Fruit fly (Drosophila melanogaster) whole organism, embryonic: ENCODE data around the gene Cyp6d4.

Experiments used
- Aef1 ChIP-seq: fragments of 200-800 bp; sonication (Bioruptor generic); IDR thresholded peaks from 3 replicates; pipeline ENCODE4 v1.3.6; 2022; ENCODE audit warnings: missing biosample characterization, missing genetic modification characterization
- Asciz ChIP-seq: fragments of 200-800 bp; sonication (Bioruptor generic); optimal IDR thresholded peaks from 2 replicates; lab custom pipeline; 2017; ENCODE audit warnings: missing biosample characterization, mild to moderate bottlenecking, missing genetic modification characterization, missing genetic modification reagents
- Atf3 ChIP-seq: fragments of 200-800 bp; sonication (Bioruptor generic); optimal IDR thresholded peaks from 3 replicates; lab custom pipeline; 2016; ENCODE audit warnings: missing biosample characterization, missing genetic modification characterization
- BEAF-32 ChIP-seq: fragments of 200-800 bp; sonication (Bioruptor generic); optimal IDR thresholded peaks from 3 replicates; lab custom pipeline; 2017; ENCODE audit warnings: missing biosample characterization, missing genetic modification characterization, mild to moderate bottlenecking, moderate library complexity, missing genetic modification reagents
- Bgb ChIP-seq: fragments of 200-800 bp; sonication (Bioruptor generic); IDR thresholded peaks from 2 replicates; pipeline ENCODE4 v1.3.6; 2022; ENCODE audit warnings: missing biosample characterization, missing genetic modification characterization; ENCODE audit not compliant: partially characterized antibody
- BtbVII ChIP-seq: fragments of 200-800 bp; sonication (Bioruptor generic); optimal IDR thresholded peaks from 3 replicates; lab custom pipeline; 2017; ENCODE audit warnings: missing biosample characterization, mild to moderate bottlenecking, missing genetic modification characterization
- CG10274 ChIP-seq: fragments of 200-800 bp; sonication (Bioruptor generic); optimal IDR thresholded peaks from 3 replicates; lab custom pipeline; 2017; ENCODE audit warnings: missing biosample characterization, mild to moderate bottlenecking, missing genetic modification characterization
- CG10462 ChIP-seq: fragments of 200-800 bp; sonication (Bioruptor generic); optimal IDR thresholded peaks from 2 replicates; lab custom pipeline; 2016; ENCODE audit warnings: missing biosample characterization, missing genetic modification characterization
- CG13287 ChIP-seq: fragments of 200-800 bp; sonication (Bioruptor generic); IDR thresholded peaks from 2 replicates; pipeline ENCODE4 v1.3.6; 2022; ENCODE audit warnings: missing biosample characterization, missing genetic modification characterization; ENCODE audit not compliant: partially characterized antibody
- CG14710 ChIP-seq: fragments of 200-800 bp; sonication (Bioruptor generic); optimal IDR thresholded peaks from 3 replicates; lab custom pipeline; 2019; ENCODE audit warnings: missing biosample characterization, mild to moderate bottlenecking, missing genetic modification characterization, moderate library complexity
- CG15514 ChIP-seq: fragments of 200-800 bp; sonication (Bioruptor generic); optimal IDR thresholded peaks from 3 replicates; lab custom pipeline; 2017; ENCODE audit warnings: missing biosample characterization, missing genetic modification characterization, mild to moderate bottlenecking, moderate library complexity, missing genetic modification reagents
- CG2116 ChIP-seq: fragments of 200-800 bp; sonication (Bioruptor generic); optimal IDR thresholded peaks from 3 replicates; lab custom pipeline; 2018; ENCODE audit warnings: missing biosample characterization, mild to moderate bottlenecking, missing genetic modification characterization
- CG32532 ChIP-seq: fragments of 200-800 bp; sonication (Bioruptor generic); IDR thresholded peaks from 2 replicates; pipeline ENCODE4 v1.3.6; 2022; ENCODE audit warnings: missing biosample characterization, missing genetic modification characterization
- CG32772 ChIP-seq: fragments of 200-800 bp; sonication (Bioruptor generic); IDR thresholded peaks from 2 replicates; pipeline ENCODE4 v1.3.6; 2022; ENCODE audit warnings: missing biosample characterization, missing genetic modification characterization
- CG34224 ChIP-seq: fragments of 200-800 bp; sonication (Bioruptor generic); IDR thresholded peaks from 3 replicates; pipeline ENCODE4 v1.3.6; 2022; ENCODE audit warnings: missing biosample characterization, missing genetic modification characterization; ENCODE audit not compliant: partially characterized antibody
- CG34422 ChIP-seq: fragments of 200-800 bp; sonication (Bioruptor generic); IDR thresholded peaks from 3 replicates; pipeline ENCODE4 v1.3.6; 2022; ENCODE audit warnings: missing biosample characterization, missing genetic modification characterization
- CG3847 ChIP-seq: fragments of 200-800 bp; sonication (Bioruptor generic); IDR thresholded peaks from 2 replicates; pipeline ENCODE4 v1.3.6; 2022; ENCODE audit warnings: missing biosample characterization, missing genetic modification characterization
- CG3995 ChIP-seq: fragments of 200-800 bp; sonication (Bioruptor generic); optimal IDR thresholded peaks from 3 replicates; lab custom pipeline; 2016; ENCODE audit warnings: missing biosample characterization, missing genetic modification characterization
- CG4617 ChIP-seq: fragments of 200-800 bp; sonication (Bioruptor generic); optimal IDR thresholded peaks from 3 replicates; lab custom pipeline; 2016; ENCODE audit warnings: missing biosample characterization, missing genetic modification characterization, borderline replicate concordance
- CG6791 ChIP-seq: fragments of 200-800 bp; sonication (Bioruptor generic); IDR thresholded peaks from 3 replicates; pipeline ENCODE4 v1.3.6; 2022; ENCODE audit warnings: missing biosample characterization, missing genetic modification characterization; ENCODE audit not compliant: partially characterized antibody
- CG7987 ChIP-seq: fragments of 200-800 bp; sonication (Bioruptor generic); optimal IDR thresholded peaks from 2 replicates; lab custom pipeline; 2018; ENCODE audit warnings: missing biosample characterization, mild to moderate bottlenecking, missing genetic modification characterization, moderate library complexity
- CG9797 ChIP-seq: fragments of 200-800 bp; sonication (Bioruptor generic); optimal IDR thresholded peaks from 3 replicates; lab custom pipeline; 2018; ENCODE audit warnings: missing biosample characterization, mild to moderate bottlenecking, missing genetic modification characterization
- CrebB ChIP-seq: fragments of 200-800 bp; sonication (Bioruptor generic); optimal IDR thresholded peaks from 3 replicates; lab custom pipeline; 2018; ENCODE audit warnings: missing biosample characterization, mild to moderate bottlenecking, missing genetic modification characterization
- D19B ChIP-seq: fragments of 200-800 bp; sonication (Bioruptor generic); optimal IDR thresholded peaks from 2 replicates; lab custom pipeline; 2017; ENCODE audit warnings: missing biosample characterization, mild to moderate bottlenecking, missing genetic modification characterization
- Dp ChIP-seq: fragments of 200-800 bp; sonication (Bioruptor generic); optimal IDR thresholded peaks from 2 replicates; lab custom pipeline; 2018; ENCODE audit warnings: missing biosample characterization, mild to moderate bottlenecking, missing genetic modification characterization, moderate library complexity
- Ets97D ChIP-seq: fragments of 200-800 bp; sonication (Bioruptor generic); optimal IDR thresholded peaks from 3 replicates; lab custom pipeline; 2016; ENCODE audit warnings: missing biosample characterization, missing genetic modification characterization
- HLH4C ChIP-seq: fragments of 200-800 bp; sonication (Bioruptor generic); IDR thresholded peaks from 3 replicates; pipeline ENCODE4 v1.3.6; 2022; ENCODE audit warnings: missing biosample characterization, missing genetic modification characterization; ENCODE audit not compliant: partially characterized antibody
- HmgZ ChIP-seq: fragments of 200-800 bp; sonication (Bioruptor generic); optimal IDR thresholded peaks from 2 replicates; lab custom pipeline; 2018; ENCODE audit warnings: missing biosample characterization, mild to moderate bottlenecking, missing genetic modification characterization
- MBD-R2 ChIP-seq: fragments of 200-800 bp; sonication (Bioruptor generic); IDR thresholded peaks from 2 replicates; pipeline ENCODE4 v1.3.6; 2022; ENCODE audit warnings: missing biosample characterization, missing genetic modification characterization
- MESR4 ChIP-seq: fragments of 200-800 bp; sonication (Bioruptor generic); optimal IDR thresholded peaks from 2 replicates; lab custom pipeline; 2018; ENCODE audit warnings: missing biosample characterization, mild to moderate bottlenecking, missing genetic modification characterization, moderate library complexity
- Rfx ChIP-seq: fragments of 200-800 bp; sonication (Bioruptor generic); IDR thresholded peaks from 2 replicates; pipeline ENCODE4 v1.3.6; 2022; ENCODE audit warnings: missing biosample characterization, missing genetic modification characterization
- Sin3A ChIP-seq: fragments of >200 bp; optimal IDR thresholded peaks from 2 replicates; lab custom pipeline; 2018
- YL-1 ChIP-seq: fragments of 200-800 bp; sonication (Bioruptor generic); optimal IDR thresholded peaks from 3 replicates; lab custom pipeline; 2017; ENCODE audit warnings: missing biosample characterization, mild to moderate bottlenecking, missing genetic modification characterization
- bbx ChIP-seq: fragments of 200-800 bp; sonication (Bioruptor generic); IDR thresholded peaks from 2 replicates; pipeline ENCODE4 v1.3.6; 2022; ENCODE audit warnings: missing biosample characterization, missing genetic modification characterization; ENCODE audit not compliant: partially characterized antibody
- chm ChIP-seq: fragments of 200-800 bp; sonication (Bioruptor generic); IDR thresholded peaks from 2 replicates; pipeline ENCODE4 v1.3.6; 2022; ENCODE audit warnings: missing biosample characterization, missing genetic modification characterization
- ci ChIP-seq: fragments of 200-800 bp; sonication (Bioruptor generic); IDR thresholded peaks from 3 replicates; pipeline ENCODE4 v1.3.6; 2022; ENCODE audit warnings: missing biosample characterization, missing genetic modification characterization
- gfzf ChIP-seq: fragments of 200-800 bp; sonication (Bioruptor generic); optimal IDR thresholded peaks from 2 replicates; lab custom pipeline; 2016; ENCODE audit warnings: missing biosample characterization, mild to moderate bottlenecking, missing genetic modification characterization, moderate library complexity
- hkb ChIP-seq, 2 experiments: fragments of 200-800 bp in 1 of 2; fragments of >200 bp in 1 of 2; sonication (Bioruptor generic) in 1 of 2; IDR thresholded peaks in 1 of 2; optimal IDR thresholded peaks in 1 of 2; 2 replicates each; pipeline versions ENCODE4 v1.3.6 to Lab custom; 2017 to 2022; ENCODE audit warnings: missing biosample characterization in 1 of 2, missing genetic modification characterization in 1 of 2
- nau ChIP-seq: fragments of 200-800 bp; sonication (Bioruptor generic); optimal IDR thresholded peaks from 3 replicates; lab custom pipeline; 2017; ENCODE audit warnings: missing biosample characterization, mild to moderate bottlenecking, missing genetic modification characterization, missing genetic modification reagents
- pb ChIP-seq: fragments of 200-800 bp; sonication (Bioruptor generic); optimal IDR thresholded peaks from 3 replicates; lab custom pipeline; 2016; ENCODE audit warnings: missing biosample characterization, missing genetic modification characterization
- sima ChIP-seq: fragments of 200-800 bp; sonication (Bioruptor generic); optimal IDR thresholded peaks from 2 replicates; lab custom pipeline; 2016; ENCODE audit warnings: missing biosample characterization, missing genetic modification characterization
- stwl ChIP-seq: fragments of 200-800 bp; sonication (Bioruptor generic); optimal IDR thresholded peaks from 3 replicates; lab custom pipeline; 2018; ENCODE audit warnings: missing biosample characterization, mild to moderate bottlenecking, missing genetic modification characterization, moderate library complexity
- trem ChIP-seq: fragments of 200-800 bp; optimal IDR thresholded peaks from 3 replicates; lab custom pipeline; 2019; ENCODE audit warnings: missing biosample characterization, mild to moderate bottlenecking, missing genetic modification characterization, moderate library complexity
- tup ChIP-seq: fragments of 200-800 bp; sonication (Bioruptor generic); optimal IDR thresholded peaks from 2 replicates; lab custom pipeline; 2016; ENCODE audit warnings: missing biosample characterization, mild to moderate bottlenecking, missing genetic modification characterization, moderate library complexity
- unc-4 ChIP-seq: fragments of 200-800 bp; sonication (Bioruptor generic); IDR thresholded peaks from 2 replicates; pipeline ENCODE4 v1.3.6; 2022; ENCODE audit warnings: missing biosample characterization, missing genetic modification characterization; ENCODE audit not compliant: partially characterized antibody

The Cyp6d4 gene

DNA sequence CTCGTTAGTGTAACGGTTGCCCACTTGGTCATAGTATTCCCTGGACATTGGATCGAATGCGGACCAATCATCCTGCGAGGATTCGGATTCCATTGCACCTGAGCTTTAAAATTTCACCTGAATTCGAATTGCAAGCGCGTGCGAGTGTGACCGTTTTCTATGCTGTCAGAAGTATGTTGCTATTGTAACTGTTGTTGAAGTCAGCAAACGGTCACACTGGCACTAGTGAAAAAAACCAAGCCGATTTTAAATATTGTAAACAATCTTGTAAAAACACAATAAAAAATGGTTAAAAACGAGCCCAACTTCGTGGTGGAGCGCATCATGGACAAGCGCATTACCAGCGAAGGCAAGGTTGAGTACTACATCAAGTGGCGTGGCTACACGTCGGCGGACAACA is 47.3 kb downstream of the Cyp6d4 start, which contains the start of the genes vret and HP1c (continued):
- TF ChIP-seq CG4617 (peak; percentile 69), MESR4 (GFP tag; lab: Kevin White, UChicago) (peak; percentile 84), CG32532 (no peak), CG2116 (GFP tag; lab: Kevin White, UChicago) (peak; percentile 43), gfzf (GFP tag; lab: Kevin White, UChicago) (peak; percentile 83), pb (GFP tag; lab: Kevin White, UChicago) (no peak), CG6791 (GFP tag; lab: Robert Waterston, UW) (peak; percentile 42; the same call in 1 of the 3 replicates), Aef1 (GFP tag; lab: Robert Waterston, UW) (peak; percentile 68), Sin3A (lab: Kevin White, UChicago) (peak; percentile 61), Ets97D (GFP tag; lab: Kevin White, UChicago) (peak; percentile 34), CG9797 (GFP tag; lab: Kevin White, UChicago) (peak; percentile 85), CG34224 (GFP tag; lab: Robert Waterston, UW) (peak; percentile 37; the same call in 1 of the 3 replicates), D19B (GFP tag; lab: Kevin White, UChicago) (no peak), Dp (peak; percentile 85), CG10274 (GFP tag; lab: Kevin White, UChicago) (no peak)
- TF ChIP-seq, all 482 proteins: peak for 46

DNA sequence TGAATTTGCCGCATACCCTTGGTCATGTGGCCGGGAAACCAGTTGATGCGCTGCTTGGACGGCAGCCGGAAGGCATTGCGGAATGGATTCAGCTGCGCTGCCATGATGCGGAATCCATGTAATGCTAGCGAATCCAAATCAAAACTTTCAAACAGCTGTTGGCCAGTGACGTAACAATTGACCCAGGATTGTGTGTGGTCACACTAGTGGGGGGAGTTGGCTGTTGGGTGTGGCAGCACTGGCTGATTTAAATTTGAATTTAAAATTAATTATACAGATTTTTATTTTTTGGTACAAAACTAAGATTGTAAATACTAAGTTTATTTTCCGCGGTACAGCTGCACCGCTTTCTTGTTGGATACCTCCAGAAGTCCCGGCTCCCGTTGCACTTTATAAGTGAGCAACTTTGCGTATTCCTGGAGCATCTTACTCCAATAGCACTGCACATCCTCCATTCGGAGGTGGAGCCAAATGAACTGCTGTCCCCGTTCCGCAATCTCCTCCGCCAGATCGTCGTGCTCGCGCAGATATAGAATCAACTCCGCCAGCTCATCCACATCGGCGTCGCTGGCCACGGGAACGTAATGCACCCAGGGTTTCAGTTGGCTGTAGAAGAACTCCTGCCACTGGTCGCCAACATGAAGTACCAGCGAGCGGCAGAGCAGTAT is 49.4 kb downstream of the Cyp6d4 start, which contains the start of gene CG17141:
TSS of gene CG17141 (minus strand) at position 177 of the 668 bp plus-strand sequence.
- TF ChIP-seq CG15514 (GFP tag; lab: Kevin White, UChicago) = peak; percentile 72
- TF ChIP-seq Bgb (GFP tag; lab: Robert Waterston, UW) = peak; percentile 45; the same call in 1 of the 2 replicates
- no peak for TF ChIP-seq tup
- peak; percentile 97 for TF ChIP-seq MBD-R2 (GFP tag; lab: Robert Waterston, UW)
- no peak for TF ChIP-seq CG10274 (GFP tag; lab: Kevin White, UChicago)
- peak; percentile 77 for TF ChIP-seq CG3995
- no peak for TF ChIP-seq nau (GFP tag; lab: Kevin White, UChicago)
- TF ChIP-seq CG32772 (GFP tag; lab: Robert Waterston, UW) = no peak
- TF ChIP-seq CG9797 (GFP tag; lab: Kevin White, UChicago) = peak; percentile 52
- peak; percentile 21 for TF ChIP-seq CrebB (tag; lab: Kevin White, UChicago)
- TF ChIP-seq unc-4 (GFP tag; lab: Robert Waterston, UW) = peak; percentile 47
- peak; percentile 41 for TF ChIP-seq CG7987
- peak; percentile 26 for TF ChIP-seq stwl (tag; lab: Kevin White, UChicago)
- TF ChIP-seq bbx = 0 out of 2 replicates have a peak, but pooled peaks have one; percentile 28
- peak; percentile 97 for TF ChIP-seq Dp
- TF ChIP-seq chm (GFP tag; lab: Robert Waterston, UW) = peak; percentile 30; the same call in 1 of the 2 replicates
- TF ChIP-seq Rfx = 0 out of 2 replicates have a peak, but pooled peaks have one; percentile 22
- peak; percentile 36 for TF ChIP-seq trem (tag; lab: Kevin White, UChicago)
- TF ChIP-seq CG10462 = no peak
- TF ChIP-seq HmgZ (tag; lab: Kevin White, UChicago) = peak; percentile 55
- TF ChIP-seq BtbVII (GFP tag; lab: Kevin White, UChicago) = no peak
- peak; percentile 60 for TF ChIP-seq CG13287 (GFP tag; lab: Robert Waterston, UW)
- peak; percentile 64 for TF ChIP-seq CG3847 (GFP tag; lab: Robert Waterston, UW)
- peak; percentile 39 for TF ChIP-seq BEAF-32 (GFP tag; lab: Kevin White, UChicago)
- TF ChIP-seq Asciz (GFP tag; lab: Kevin White, UChicago) = no peak
- TF ChIP-seq CG34422 = peak; percentile 28; the same call in 1 of the 3 replicates
- TF ChIP-seq HLH4C (GFP tag; lab: Robert Waterston, UW) = peak; percentile 22; the same call in 1 of the 3 replicates
- peak; percentile 42; the same call in 1 of the 3 replicates for TF ChIP-seq ci
- peak; percentile 100 for TF ChIP-seq CG14710 (tag; lab: Kevin White, UChicago)
- TF ChIP-seq hkb (optimal IDR thresholded peaks at IDR 0.05; lab: Kevin White, UChicago) = no peak
- peak; percentile 40 for TF ChIP-seq hkb (GFP tag; IDR thresholded peaks at IDR 0.05; lab: Robert Waterston, UW)
- no peak for TF ChIP-seq sima (GFP tag; lab: Kevin White, UChicago)
- TF ChIP-seq CG4617 = peak; percentile 28
- peak; percentile 67 for TF ChIP-seq YL-1
- TF ChIP-seq Atf3 (GFP tag; lab: Kevin White, UChicago) = no peak
